Worm (Caenorhabditis elegans) whole organism, L4 larva: ENCODE results near the gene ttr-41.
A peak's percentile ranks its signal among the peaks of the same experiment; 100 is the strongest.

ENCODE experiments used
- F10B5.3 ChIP-seq: sonication (generic microtip); optimal IDR thresholded peaks from 2 replicates; lab custom pipeline; 2016; ENCODE audit warnings: mild to moderate bottlenecking, missing genetic modification characterization, missing compliant biosample characterization
- F37D6.2 ChIP-seq: sonication (generic microtip); optimal IDR thresholded peaks from 2 replicates; lab custom pipeline; 2016; ENCODE audit warnings: mild to moderate bottlenecking, missing genetic modification characterization, missing compliant biosample characterization
- F44E2.7 ChIP-seq: fragments of 200-800 bp; sonication (Bioruptor generic); IDR thresholded peaks from 2 replicates; pipeline ENCODE4 v2.1.2; 2022; ENCODE audit warnings: missing genetic modification characterization, missing compliant biosample characterization
- R02D3.7 ChIP-seq: fragments of 150-350 bp; sonication (generic microtip); optimal IDR thresholded peaks from 3 replicates; lab custom pipeline; 2014; ENCODE audit warnings: missing biosample characterization, missing genetic modification characterization
- T20F7.1 ChIP-seq: fragments of 200-800 bp; sonication (Bioruptor generic); optimal IDR thresholded peaks from 2 replicates; lab custom pipeline; 2018; ENCODE audit warnings: mild to moderate bottlenecking, missing genetic modification characterization, missing compliant biosample characterization
- Y105C5A.15 ChIP-seq: fragments of 200-800 bp; sonication (Bioruptor generic); IDR thresholded peaks from 2 replicates; pipeline ENCODE4 v1.3.6; 2022; ENCODE audit warnings: missing genetic modification characterization, missing compliant biosample characterization
- Y5F2A.4 ChIP-seq: fragments of 200-800 bp; sonication (Bioruptor generic); optimal IDR thresholded peaks from 2 replicates; lab custom pipeline; 2018; ENCODE audit warnings: mild to moderate bottlenecking, missing genetic modification characterization, missing compliant biosample characterization
- Y75B8A.6 ChIP-seq: fragments of 200-800 bp; sonication (Bioruptor generic); IDR thresholded peaks from 2 replicates; pipeline ENCODE4 v1.3.6; 2022; ENCODE audit warnings: missing genetic modification reagents, missing genetic modification characterization, missing compliant biosample characterization
- ZK546.5 ChIP-seq, 2 experiments: sonication (generic microtip); optimal IDR thresholded peaks; 2 replicates each; lab custom pipeline; 2017; ENCODE audit warnings: missing biosample characterization in 2 of 2, missing genetic modification characterization in 2 of 2
- aha-1 ChIP-seq: fragments of 150-350 bp; peaks from one replicate; lab custom pipeline; 2014; ENCODE audit warnings: missing biosample characterization, missing genetic modification characterization
- ceh-20 ChIP-seq: fragments of 200-800 bp; sonication (Bioruptor generic); IDR thresholded peaks from 2 replicates; pipeline ENCODE4 v1.3.6; 2022; ENCODE audit warnings: missing genetic modification reagents, missing genetic modification characterization, missing compliant biosample characterization
- daf-12 ChIP-seq: fragments of 150-350 bp; optimal IDR thresholded peaks from 2 replicates; lab custom pipeline; 2014; ENCODE audit warnings: missing biosample characterization, missing genetic modification reagents, missing genetic modification characterization
- dmd-6 ChIP-seq: fragments of 200-800 bp; sonication (Bioruptor generic); IDR thresholded peaks from 2 replicates; pipeline ENCODE4 v1.3.6; 2022; ENCODE audit warnings: missing genetic modification reagents, missing genetic modification characterization, missing compliant biosample characterization
- dmd-9 ChIP-seq: fragments of 200-800 bp; sonication (Bioruptor generic); IDR thresholded peaks from 2 replicates; pipeline ENCODE4 v1.3.6; 2022; ENCODE audit warnings: missing genetic modification reagents, missing genetic modification characterization, missing compliant biosample characterization
- dpl-1 ChIP-seq: fragments of 150-350 bp; optimal IDR thresholded peaks from 2 replicates; lab custom pipeline; 2014; ENCODE audit warnings: missing biosample characterization, missing genetic modification reagents, missing genetic modification characterization
- dve-1 ChIP-seq: sonication (generic microtip); optimal IDR thresholded peaks from 2 replicates; lab custom pipeline; 2017; ENCODE audit warnings: antibody characterized with exemption, mild to moderate bottlenecking, missing genetic modification characterization, missing compliant biosample characterization; ENCODE audit not compliant: insufficient read depth
- hlh-11 ChIP-seq: fragments of 200-800 bp; sonication (Bioruptor generic); optimal IDR thresholded peaks from 2 replicates; lab custom pipeline; 2018; ENCODE audit warnings: mild to moderate bottlenecking, missing genetic modification characterization, missing compliant biosample characterization
- hlh-30 ChIP-seq: sonication (generic microtip); optimal IDR thresholded peaks from 2 replicates; lab custom pipeline; 2017; ENCODE audit warnings: antibody characterized with exemption, mild to moderate bottlenecking, missing genetic modification characterization, missing compliant biosample characterization; ENCODE audit not compliant: insufficient read depth
- jun-1 ChIP-seq: fragments of 150-350 bp; optimal IDR thresholded peaks from 2 replicates; lab custom pipeline; 2014; ENCODE audit warnings: missing biosample characterization, missing genetic modification reagents, missing genetic modification characterization
- lim-7 ChIP-seq: fragments of 200-800 bp; sonication (Bioruptor generic); IDR thresholded peaks from 2 replicates; pipeline ENCODE4 v1.3.6; 2022; ENCODE audit warnings: missing genetic modification characterization, missing compliant biosample characterization
- lin-39 ChIP-seq: fragments of 150-350 bp; optimal IDR thresholded peaks from 2 replicates; lab custom pipeline; 2014; ENCODE audit warnings: missing biosample characterization, missing genetic modification reagents, missing genetic modification characterization
- lsy-2 ChIP-seq, 2 experiments: fragments of 150-350 bp in 1 of 2; sonication (generic microtip) in 1 of 2; optimal IDR thresholded peaks; 2 replicates each; lab custom pipeline; 2014 to 2017; ENCODE audit warnings: missing biosample characterization in 2 of 2, missing genetic modification characterization in 2 of 2
- mdl-1 ChIP-seq, 2 experiments: fragments of 150-350 bp in 1 of 2; sonication (generic microtip) in 1 of 2; optimal IDR thresholded peaks; 2 replicates each; lab custom pipeline; 2014 to 2017; ENCODE audit warnings: missing biosample characterization in 2 of 2, missing genetic modification characterization in 2 of 2
- mep-1 ChIP-seq: fragments of 150-350 bp; sonication (generic microtip); optimal IDR thresholded peaks from 3 replicates; lab custom pipeline; 2014; ENCODE audit warnings: missing biosample characterization, missing genetic modification characterization
- mes-2 ChIP-seq: sonication (generic microtip); optimal IDR thresholded peaks from 2 replicates; lab custom pipeline; 2016; ENCODE audit warnings: missing genotype, mild to moderate bottlenecking, missing genetic modification characterization, missing compliant biosample characterization; ENCODE audit not compliant: poor library complexity, severe bottlenecking
- mxl-2 ChIP-seq: fragments of 200-800 bp; sonication (Bioruptor generic); conservative IDR thresholded peaks from 2 replicates; pipeline ENCODE4 v1.3.6; 2022; ENCODE audit warnings: missing genetic modification reagents, missing genetic modification characterization, missing compliant biosample characterization
- mxl-3 ChIP-seq: fragments of 200-800 bp; sonication (Bioruptor generic); optimal IDR thresholded peaks from 2 replicates; lab custom pipeline; 2018; ENCODE audit warnings: mild to moderate bottlenecking, missing genetic modification characterization, missing compliant biosample characterization
- nhr-10 ChIP-seq: fragments of 150-350 bp; optimal IDR thresholded peaks from 2 replicates; lab custom pipeline; 2014; ENCODE audit warnings: missing biosample characterization, missing genetic modification characterization
- nhr-102 ChIP-seq: sonication (generic microtip); optimal IDR thresholded peaks from 2 replicates; lab custom pipeline; 2016; ENCODE audit warnings: mild to moderate bottlenecking, missing genetic modification characterization, moderate library complexity, missing compliant biosample characterization
- nhr-11 ChIP-seq: fragments of 150-350 bp; optimal IDR thresholded peaks from 2 replicates; lab custom pipeline; 2014; ENCODE audit warnings: missing biosample characterization, missing genetic modification characterization
- nhr-28 ChIP-seq: fragments of 150-350 bp; optimal IDR thresholded peaks from 2 replicates; lab custom pipeline; 2014; ENCODE audit warnings: missing biosample characterization, missing genetic modification characterization
- nhr-41 ChIP-seq: fragments of 200-800 bp; sonication (Bioruptor generic); IDR thresholded peaks from 2 replicates; pipeline ENCODE4 v1.3.6; 2022; ENCODE audit warnings: missing genetic modification reagents, missing genetic modification characterization, missing compliant biosample characterization
- nhr-42 ChIP-seq: fragments of 200-800 bp; sonication (Bioruptor generic); IDR thresholded peaks from 2 replicates; pipeline ENCODE4 v1.3.6; 2022; ENCODE audit warnings: missing genetic modification characterization, missing compliant biosample characterization
- nhr-48 ChIP-seq: sonication (generic microtip); optimal IDR thresholded peaks from 2 replicates; lab custom pipeline; 2016; ENCODE audit warnings: mild to moderate bottlenecking, missing genetic modification characterization, missing compliant biosample characterization
- nhr-76 ChIP-seq: fragments of 150-350 bp; optimal IDR thresholded peaks from 2 replicates; lab custom pipeline; 2014; ENCODE audit warnings: missing biosample characterization, missing genetic modification characterization
- nhr-77 ChIP-seq: fragments of 150-350 bp; optimal IDR thresholded peaks from 2 replicates; lab custom pipeline; 2014; ENCODE audit warnings: missing biosample characterization, missing genetic modification characterization
- pha-4 ChIP-seq, 2 experiments: fragments of 150-350 bp in 1 of 2; fragments of 200-800 bp in 1 of 2; sonication (Bioruptor generic) in 1 of 2; IDR thresholded peaks in 1 of 2; optimal IDR thresholded peaks in 1 of 2; 2 replicates each; pipeline versions ENCODE4 v1.3.6 to Lab custom; 2014 to 2022; ENCODE audit warnings: missing genetic modification characterization in 2 of 2, missing genetic modification reagents in 2 of 2, missing biosample characterization in 1 of 2, missing compliant biosample characterization in 1 of 2
- php-3 ChIP-seq: fragments of 200-800 bp; sonication (Bioruptor generic); IDR thresholded peaks from 2 replicates; pipeline ENCODE4 v1.3.6; 2022; ENCODE audit warnings: missing genetic modification reagents, missing genetic modification characterization, missing compliant biosample characterization
- pqm-1 ChIP-seq: sonication (generic microtip); optimal IDR thresholded peaks from 2 replicates; lab custom pipeline; 2017; ENCODE audit warnings: missing biosample characterization, missing genetic modification characterization
- snpc-1.2 ChIP-seq: fragments of 200-800 bp; sonication (Bioruptor generic); IDR thresholded peaks from 2 replicates; pipeline ENCODE4 v1.3.6; 2022; ENCODE audit warnings: missing genetic modification reagents, missing genetic modification characterization, missing compliant biosample characterization
- spr-1 ChIP-seq: sonication (generic microtip); optimal IDR thresholded peaks from 2 replicates; lab custom pipeline; 2016; ENCODE audit warnings: mild to moderate bottlenecking, missing genetic modification characterization, missing compliant biosample characterization
- tra-1 ChIP-seq: fragments of 200-800 bp; sonication (Bioruptor generic); IDR thresholded peaks from 2 replicates; pipeline ENCODE4 v1.3.6; 2022; ENCODE audit warnings: missing genetic modification reagents, missing genetic modification characterization, missing compliant biosample characterization
- unc-130 ChIP-seq: sonication (generic microtip); optimal IDR thresholded peaks from 2 replicates; lab custom pipeline; 2016; ENCODE audit warnings: missing genetic modification reagents, missing genetic modification characterization, missing compliant biosample characterization
- unc-39 ChIP-seq: sonication (generic microtip); optimal IDR thresholded peaks from 2 replicates; lab custom pipeline; 2017; ENCODE audit warnings: missing biosample characterization, missing genetic modification characterization
- vab-7 ChIP-seq: fragments of 200-800 bp; sonication (Bioruptor generic); IDR thresholded peaks from 2 replicates; pipeline ENCODE4 v1.3.6; 2022; ENCODE audit warnings: missing genetic modification reagents, missing genetic modification characterization, missing compliant biosample characterization
- zip-11 ChIP-seq: fragments of 200-800 bp; sonication (Bioruptor generic); IDR thresholded peaks from 2 replicates; pipeline ENCODE4 v1.3.6; 2022; ENCODE audit warnings: missing genetic modification characterization, missing compliant biosample characterization

ttr-41 gene

ce11 chrII:4747063-4747462 lies 19.4 kb upstream of the ttr-41 start (continued):
- TF ChIP-seq mdl-1 (tag; optimal IDR thresholded peaks at IDR 0.05; lab: Kevin White, UChicago) (peak in 1 of 2 experiments; percentile 39), pqm-1 (tag; lab: Kevin White, UChicago) (no peak), lsy-2 (tag; optimal IDR thresholded peaks at IDR 0.05; lab: Kevin White, UChicago) (peak in 1 of 2 experiments; percentile 51), daf-12 (tag; lab: Kevin White, UChicago) (no peak), hlh-30 (tag; lab: Kevin White, UChicago) (peak; percentile 69), unc-39 (tag; lab: Kevin White, UChicago) (no peak), snpc-1.2 (GFP tag; lab: Robert Waterston, UW) (no peak), dmd-9 (no peak), aha-1 (tag; lab: Kevin White, UChicago) (no peak), nhr-102 (tag; lab: Kevin White, UChicago) (no peak), nhr-77 (tag; lab: Kevin White, UChicago) (no peak), R02D3.7 (no peak), unc-130 (GFP tag; lab: Kevin White, UChicago) (no peak), Y105C5A.15 (GFP tag; lab: Robert Waterston, UW) (no peak)

ce11 chrII:4745281-4745680 lies 17.6 kb upstream of the ttr-41 start:
- no peak for TF ChIP-seq T20F7.1 (GFP tag; lab: Kevin White, UChicago)
- TF ChIP-seq hlh-30 (tag; lab: Kevin White, UChicago), result peak; percentile 63
- no peak for TF ChIP-seq nhr-41 (GFP tag; lab: Robert Waterston, UW)
- no peak for TF ChIP-seq R02D3.7
- peak; percentile 78 for TF ChIP-seq mxl-2
- no peak for TF ChIP-seq Y5F2A.4 (GFP tag; lab: Kevin White, UChicago)
- TF ChIP-seq mes-2 (tag; lab: Kevin White, UChicago), result peak; percentile 32
- no peak for TF ChIP-seq ZK546.5 (tag; optimal IDR thresholded peaks at IDR 0.05; lab: Kevin White, UChicago)
- TF ChIP-seq F37D6.2 (tag; lab: Kevin White, UChicago), result no peak
- TF ChIP-seq nhr-102 (tag; lab: Kevin White, UChicago), result peak; percentile 10
- peak; percentile 98 for TF ChIP-seq nhr-11 (tag; lab: Kevin White, UChicago)
- TF ChIP-seq dve-1 (tag; lab: Kevin White, UChicago), result peak; percentile 34
- TF ChIP-seq dpl-1 (GFP tag; lab: Kevin White, UChicago), result peak; percentile 33
- no peak for TF ChIP-seq lin-39
- TF ChIP-seq nhr-76 (tag; lab: Kevin White, UChicago), result no peak
- peak; percentile 55 for TF ChIP-seq hlh-11 (tag; lab: Kevin White, UChicago)
- no peak for TF ChIP-seq lim-7
- TF ChIP-seq nhr-77 (tag; lab: Kevin White, UChicago), result peak; percentile 8
- no peak for TF ChIP-seq vab-7 (GFP tag; lab: Robert Waterston, UW)
- TF ChIP-seq nhr-42 (GFP tag; lab: Robert Waterston, UW), result no peak
- peak; percentile 77 for TF ChIP-seq nhr-28 (tag; lab: Kevin White, UChicago)
- no peak for TF ChIP-seq Y75B8A.6 (GFP tag; lab: Robert Waterston, UW)
- peak; percentile 95 for TF ChIP-seq nhr-48 (tag; lab: Kevin White, UChicago)
- peak; percentile 50 for TF ChIP-seq mep-1 (tag; lab: Kevin White, UChicago)
- peak in 1 of 2 experiments; percentile 31 for TF ChIP-seq lsy-2 (tag; optimal IDR thresholded peaks at IDR 0.05; lab: Kevin White, UChicago)
- TF ChIP-seq ceh-20 (GFP tag; lab: Robert Waterston, UW), result peak; percentile 59; the same call in 1 of the 2 replicates
- TF ChIP-seq F44E2.7 (GFP tag; lab: Robert Waterston, UW), result no peak
- peak; percentile 84 for TF ChIP-seq aha-1 (tag; lab: Kevin White, UChicago)
- TF ChIP-seq php-3, result no peak
- TF ChIP-seq spr-1 (tag; lab: Kevin White, UChicago), result no peak
- TF ChIP-seq dmd-6 (GFP tag; lab: Robert Waterston, UW), result peak; percentile 30; the same call in 1 of the 2 replicates
- peak in 1 of 2 experiments; percentile 71 for TF ChIP-seq mdl-1 (tag; optimal IDR thresholded peaks at IDR 0.05; lab: Kevin White, UChicago)
- TF ChIP-seq zip-11, result no peak
- TF ChIP-seq mxl-3 (GFP tag; lab: Kevin White, UChicago), result peak; percentile 72
- no peak for TF ChIP-seq jun-1
- no peak for TF ChIP-seq F10B5.3 (tag; lab: Kevin White, UChicago)
- peak; percentile 39; the same call in 1 of the 2 replicates for TF ChIP-seq tra-1 (GFP tag; lab: Robert Waterston, UW)
- peak; percentile 59 for TF ChIP-seq nhr-10 (tag; lab: Kevin White, UChicago)
- no peak for TF ChIP-seq pha-4 (GFP tag; IDR thresholded peaks at IDR 0.05; lab: Robert Waterston, UW)
- TF ChIP-seq pha-4 (tag; optimal IDR thresholded peaks at IDR 0.05; lab: Kevin White, UChicago), result no peak
